Worm (Caenorhabditis elegans) whole organism, midembryonic: ENCODE measurements around the gene dgat-2.

ENCODE experiments used
- flt-1 ChIP-seq: fragments of 200-800 bp; sonication (Bioruptor generic); IDR thresholded peaks from 2 replicates; pipeline ENCODE4 v1.3.6; 2022; ENCODE audit warnings: missing genetic modification characterization, missing compliant biosample characterization
- klf-2 ChIP-seq: fragments of 200-800 bp; sonication (Bioruptor generic); conservative IDR thresholded peaks from 2 replicates; pipeline ENCODE4 v1.3.6; 2022; ENCODE audit warnings: missing genetic modification reagents, missing genetic modification characterization, missing compliant biosample characterization
- med-1 ChIP-seq: sonication (generic microtip); optimal IDR thresholded peaks from 2 replicates; lab custom pipeline; 2017; ENCODE audit warnings: missing genetic modification characterization, mild to moderate bottlenecking, missing compliant biosample characterization, antibody characterized with exemption, missing genetic modification reagents; ENCODE audit not compliant: insufficient read depth
- ref-1 ChIP-seq: fragments of 200-800 bp; sonication (Bioruptor generic); conservative IDR thresholded peaks from 2 replicates; pipeline ENCODE4 v1.3.6; 2022; ENCODE audit warnings: missing genetic modification reagents, missing genetic modification characterization, missing compliant biosample characterization
- tab-1 ChIP-seq: fragments of 200-800 bp; sonication (Bioruptor generic); IDR thresholded peaks from 2 replicates; pipeline ENCODE4 v1.3.6; 2022; ENCODE audit warnings: missing genetic modification characterization, missing compliant biosample characterization
- ztf-23 ChIP-seq: fragments of 200-800 bp; sonication (Bioruptor generic); IDR thresholded peaks from 2 replicates; pipeline ENCODE4 v1.3.6; 2022; ENCODE audit warnings: missing genetic modification reagents, missing genetic modification characterization, missing compliant biosample characterization
- ztf-29 ChIP-seq: fragments of 200-800 bp; sonication (Bioruptor generic); IDR thresholded peaks from 2 replicates; pipeline ENCODE4 v1.3.6; 2022; ENCODE audit warnings: missing genetic modification reagents, missing genetic modification characterization, missing compliant biosample characterization

- no peak for TF ChIP-seq ref-1 (GFP tag; lab: Robert Waterston, UW)
- no peak for TF ChIP-seq ztf-29 (GFP tag; lab: Robert Waterston, UW)
- no peak for TF ChIP-seq flt-1 (GFP tag; lab: Robert Waterston, UW)
- TF ChIP-seq ztf-23 (GFP tag; lab: Robert Waterston, UW): no peak
- TF ChIP-seq tab-1 (GFP tag; lab: Robert Waterston, UW): no peak
- no peak for TF ChIP-seq klf-2 (GFP tag; lab: Robert Waterston, UW)
- no peak for TF ChIP-seq med-1 (GFP tag; lab: Kevin White, UChicago)
Observed at ce11 chrV:17616807-17617206, 43.3 kb upstream of the dgat-2 start, which contains the start of gene Y6G8.6.
